Fruit fly (Drosophila melanogaster) whole organism, embryonic: ENCODE measurements around the gene 5-HT2B.
A peak's percentile ranks its signal among the peaks of the same experiment; 100 is the strongest.

ENCODE experiments used
- B-H2 ChIP-seq: fragments of 200-800 bp; sonication (Bioruptor generic); optimal IDR thresholded peaks from 2 replicates; lab custom pipeline; 2018; ENCODE audit warnings: missing biosample characterization, mild to moderate bottlenecking, missing genetic modification characterization
- BtbVII ChIP-seq: fragments of 200-800 bp; sonication (Bioruptor generic); optimal IDR thresholded peaks from 3 replicates; lab custom pipeline; 2017; ENCODE audit warnings: missing biosample characterization, mild to moderate bottlenecking, missing genetic modification characterization
- Bteb2 ChIP-seq: fragments of 200-800 bp; sonication (Bioruptor generic); optimal IDR thresholded peaks from 2 replicates; lab custom pipeline; 2016; ENCODE audit warnings: missing biosample characterization, missing genetic modification characterization
- CG1024 ChIP-seq: fragments of 200-800 bp; sonication (Bioruptor generic); IDR thresholded peaks from 2 replicates; pipeline ENCODE4 v1.3.6; 2022; ENCODE audit warnings: missing biosample characterization, missing genetic modification characterization
- CG10431 ChIP-seq: fragments of 200-800 bp; sonication (Bioruptor generic); optimal IDR thresholded peaks from 3 replicates; lab custom pipeline; 2018; ENCODE audit warnings: missing biosample characterization, mild to moderate bottlenecking, missing genetic modification characterization
- CG11560 ChIP-seq: fragments of 200-800 bp; sonication (Bioruptor generic); IDR thresholded peaks from 3 replicates; pipeline ENCODE4 v1.3.6; 2022; ENCODE audit warnings: missing biosample characterization, missing genetic modification characterization
- CG12104 ChIP-seq: fragments of 200-800 bp; sonication (Bioruptor generic); optimal IDR thresholded peaks from 3 replicates; lab custom pipeline; 2016; ENCODE audit warnings: missing biosample characterization, missing genetic modification characterization
- CG1792 ChIP-seq: fragments of 200-800 bp; sonication (Bioruptor generic); optimal IDR thresholded peaks from 2 replicates; lab custom pipeline; 2016; ENCODE audit warnings: missing biosample characterization, missing genetic modification characterization
- CG18599 ChIP-seq: fragments of 200-800 bp; sonication (Bioruptor generic); optimal IDR thresholded peaks from 3 replicates; lab custom pipeline; 2017; ENCODE audit warnings: missing biosample characterization, missing genetic modification characterization, mild to moderate bottlenecking, moderate library complexity, missing genetic modification reagents
- CG4707 ChIP-seq: fragments of 200-800 bp; sonication (Bioruptor generic); optimal IDR thresholded peaks from 2 replicates; lab custom pipeline; 2018; ENCODE audit warnings: missing biosample characterization, mild to moderate bottlenecking, missing genetic modification characterization, moderate library complexity
- CG6813 ChIP-seq: fragments of 200-800 bp; sonication (Bioruptor generic); optimal IDR thresholded peaks from 2 replicates; lab custom pipeline; 2017; ENCODE audit warnings: missing biosample characterization, missing genetic modification characterization, mild to moderate bottlenecking, moderate library complexity, missing genetic modification reagents
- CG7786 ChIP-seq: fragments of 200-800 bp; sonication (Bioruptor generic); optimal IDR thresholded peaks from 2 replicates; lab custom pipeline; 2016; ENCODE audit warnings: missing biosample characterization, missing genetic modification characterization
- CG8924 ChIP-seq: fragments of 200-800 bp; optimal IDR thresholded peaks from 3 replicates; lab custom pipeline; 2019; ENCODE audit warnings: missing biosample characterization, mild to moderate bottlenecking, missing genetic modification characterization, moderate library complexity
- CG9817 ChIP-seq: fragments of 200-800 bp; sonication (Bioruptor generic); optimal IDR thresholded peaks from 2 replicates; lab custom pipeline; 2018; ENCODE audit warnings: missing biosample characterization, mild to moderate bottlenecking, missing genetic modification characterization, moderate library complexity
- CG9932 ChIP-seq: fragments of 200-800 bp; sonication (Bioruptor generic); IDR thresholded peaks from 2 replicates; pipeline ENCODE4 v1.3.6; 2022; ENCODE audit warnings: missing biosample characterization, missing genetic modification characterization
- D19A ChIP-seq: fragments of 200-800 bp; optimal IDR thresholded peaks from 3 replicates; lab custom pipeline; 2019; ENCODE audit warnings: missing biosample characterization, mild to moderate bottlenecking, missing genetic modification characterization, moderate library complexity
- Dek ChIP-seq: fragments of 200-800 bp; sonication (Bioruptor generic); optimal IDR thresholded peaks from 3 replicates; lab custom pipeline; 2019; ENCODE audit warnings: missing biosample characterization, mild to moderate bottlenecking, missing genetic modification characterization, moderate library complexity
- E2f1 ChIP-seq: fragments of 200-800 bp; sonication (Bioruptor generic); IDR thresholded peaks from 2 replicates; pipeline ENCODE4 v1.3.6; 2022; ENCODE audit warnings: missing biosample characterization, missing genetic modification characterization
- HmgZ ChIP-seq: fragments of 200-800 bp; sonication (Bioruptor generic); optimal IDR thresholded peaks from 2 replicates; lab custom pipeline; 2018; ENCODE audit warnings: missing biosample characterization, mild to moderate bottlenecking, missing genetic modification characterization
- Poxn ChIP-seq: fragments of 200-800 bp; sonication (Bioruptor generic); IDR thresholded peaks from 2 replicates; pipeline ENCODE4 v1.3.6; 2022; ENCODE audit warnings: missing biosample characterization, missing genetic modification characterization
- Six4 ChIP-seq: fragments of 200-800 bp; sonication (Bioruptor generic); optimal IDR thresholded peaks from 2 replicates; lab custom pipeline; 2016; ENCODE audit warnings: missing biosample characterization, missing genetic modification characterization
- Usf ChIP-seq: fragments of 200-800 bp; sonication (Bioruptor generic); optimal IDR thresholded peaks from 2 replicates; lab custom pipeline; 2017; ENCODE audit warnings: missing genotype, missing biosample characterization, missing genetic modification characterization
- bowl ChIP-seq: fragments of 200-800 bp; sonication (Bioruptor generic); IDR thresholded peaks from 2 replicates; pipeline ENCODE4 v1.3.6; 2022; ENCODE audit warnings: missing biosample characterization, missing genetic modification characterization
- cg ChIP-seq: fragments of 200-800 bp; sonication (Bioruptor generic); optimal IDR thresholded peaks from 3 replicates; lab custom pipeline; 2019; ENCODE audit warnings: missing biosample characterization, mild to moderate bottlenecking, missing genetic modification characterization, moderate library complexity
- chn ChIP-seq: fragments of 200-800 bp; sonication (Bioruptor generic); optimal IDR thresholded peaks from 2 replicates; lab custom pipeline; 2016; ENCODE audit warnings: missing biosample characterization, missing genetic modification characterization
- croc ChIP-seq: fragments of 200-800 bp; sonication (Bioruptor generic); conservative IDR thresholded peaks from 3 replicates; pipeline ENCODE4 v1.3.6; 2022; ENCODE audit warnings: missing biosample characterization, missing genetic modification characterization
- dan ChIP-seq: fragments of 200-800 bp; sonication (Bioruptor generic); IDR thresholded peaks from 2 replicates; pipeline ENCODE4 v1.3.6; 2022; ENCODE audit warnings: missing biosample characterization, missing genetic modification characterization
- ewg ChIP-seq: fragments of 200-800 bp; sonication (Bioruptor generic); optimal IDR thresholded peaks from 3 replicates; lab custom pipeline; 2017; ENCODE audit warnings: mild to moderate bottlenecking, missing biosample characterization, missing genetic modification reagents, missing genetic modification characterization
- fu2 ChIP-seq: fragments of 200-800 bp; sonication (Bioruptor generic); optimal IDR thresholded peaks from 2 replicates; lab custom pipeline; 2016; ENCODE audit warnings: missing biosample characterization, missing genetic modification characterization
- gro ChIP-seq: fragments of 200-800 bp; sonication (Bioruptor generic); optimal IDR thresholded peaks from 2 replicates; lab custom pipeline; 2016; ENCODE audit warnings: missing biosample characterization, missing genetic modification characterization
- hbn ChIP-seq: fragments of 200-800 bp; sonication (Bioruptor generic); IDR thresholded peaks from 2 replicates; pipeline ENCODE4 v1.3.6; 2022; ENCODE audit warnings: missing biosample characterization, missing genetic modification characterization; ENCODE audit not compliant: partially characterized antibody
- ind ChIP-seq: fragments of 200-800 bp; sonication (Bioruptor generic); optimal IDR thresholded peaks from 3 replicates; lab custom pipeline; 2016; ENCODE audit warnings: missing biosample characterization, missing genetic modification characterization
- jing ChIP-seq: fragments of 200-800 bp; sonication (Bioruptor generic); optimal IDR thresholded peaks from 2 replicates; lab custom pipeline; 2018; ENCODE audit warnings: missing biosample characterization, mild to moderate bottlenecking, missing genetic modification characterization
- ken ChIP-seq: fragments of 200-800 bp; sonication (Bioruptor generic); IDR thresholded peaks from 3 replicates; pipeline ENCODE4 v1.3.6; 2022; ENCODE audit warnings: missing biosample characterization, missing genetic modification characterization
- klu ChIP-seq: fragments of 200-800 bp; sonication (Bioruptor generic); IDR thresholded peaks from 2 replicates; pipeline ENCODE4 v1.3.6; 2022; ENCODE audit warnings: missing biosample characterization, missing genetic modification characterization
- lola ChIP-seq, 3 experiments: fragments of >200 bp in 2 of 3; fragments of 200-800 bp in 1 of 3; sonication (Bioruptor generic) in 1 of 3; optimal IDR thresholded peaks; 2 replicates each; lab custom pipeline; 2017 to 2019; ENCODE audit warnings: missing biosample characterization in 3 of 3, missing genetic modification characterization in 3 of 3, mild to moderate bottlenecking in 1 of 3, moderate library complexity in 1 of 3
- mirr ChIP-seq: fragments of 200-800 bp; sonication (Bioruptor generic); optimal IDR thresholded peaks from 3 replicates; lab custom pipeline; 2018; ENCODE audit warnings: missing biosample characterization, mild to moderate bottlenecking, missing genetic modification characterization
- onecut ChIP-seq: fragments of 200-800 bp; sonication (Bioruptor generic); IDR thresholded peaks from 2 replicates; pipeline ENCODE4 v1.3.6; 2022; ENCODE audit warnings: missing biosample characterization, missing genetic modification characterization
- pb ChIP-seq: fragments of 200-800 bp; sonication (Bioruptor generic); optimal IDR thresholded peaks from 3 replicates; lab custom pipeline; 2016; ENCODE audit warnings: missing biosample characterization, missing genetic modification characterization
- pho ChIP-seq: fragments of 200-800 bp; sonication (Bioruptor generic); optimal IDR thresholded peaks from 2 replicates; lab custom pipeline; 2016; ENCODE audit warnings: missing biosample characterization, missing genetic modification characterization
- pros ChIP-seq: fragments of 200-800 bp; sonication (Bioruptor generic); optimal IDR thresholded peaks from 3 replicates; lab custom pipeline; 2019; ENCODE audit warnings: missing biosample characterization, mild to moderate bottlenecking, missing genetic modification characterization, moderate library complexity
- schlank ChIP-seq: fragments of 200-800 bp; sonication (Bioruptor generic); optimal IDR thresholded peaks from 2 replicates; lab custom pipeline; 2018; ENCODE audit warnings: missing biosample characterization, mild to moderate bottlenecking, missing genetic modification characterization
- sim ChIP-seq: fragments of 200-800 bp; sonication (Bioruptor generic); IDR thresholded peaks from 2 replicates; pipeline ENCODE4 v1.3.6; 2022; ENCODE audit warnings: missing biosample characterization, missing genetic modification characterization
- stwl ChIP-seq: fragments of 200-800 bp; sonication (Bioruptor generic); optimal IDR thresholded peaks from 3 replicates; lab custom pipeline; 2018; ENCODE audit warnings: missing biosample characterization, mild to moderate bottlenecking, missing genetic modification characterization, moderate library complexity
- tna ChIP-seq: fragments of 200-800 bp; sonication (Bioruptor generic); IDR thresholded peaks from 2 replicates; pipeline ENCODE4 v1.3.6; 2022; ENCODE audit warnings: missing biosample characterization, missing genetic modification characterization; ENCODE audit not compliant: partially characterized antibody
- ttk ChIP-seq: fragments of 200-800 bp; sonication (Bioruptor generic); IDR thresholded peaks from 2 replicates; pipeline ENCODE4 v2.1.2; 2022; ENCODE audit warnings: missing biosample characterization, missing genetic modification characterization
- tup ChIP-seq: fragments of 200-800 bp; sonication (Bioruptor generic); optimal IDR thresholded peaks from 2 replicates; lab custom pipeline; 2016; ENCODE audit warnings: missing biosample characterization, mild to moderate bottlenecking, missing genetic modification characterization, moderate library complexity
- twi ChIP-seq: fragments of 200-800 bp; optimal IDR thresholded peaks from 2 replicates; lab custom pipeline; 2019; ENCODE audit warnings: missing biosample characterization, mild to moderate bottlenecking, missing genetic modification characterization, moderate library complexity
- vfl ChIP-seq: fragments of 200-800 bp; sonication (Bioruptor generic); optimal IDR thresholded peaks from 2 replicates; lab custom pipeline; 2016; ENCODE audit warnings: missing biosample characterization, missing genetic modification characterization
- wek ChIP-seq: fragments of 200-800 bp; sonication (Bioruptor generic); optimal IDR thresholded peaks from 3 replicates; lab custom pipeline; 2018; ENCODE audit warnings: missing biosample characterization, mild to moderate bottlenecking, missing genetic modification characterization, moderate library complexity

The 5-HT2B gene

dm6 chr3R:8676560-8677000, 98.6 kb downstream of the 5-HT2B start, which contains the start of the genes Unc50, CG11755 and CG8043:
Gene Unc50 (minus strand): TSS chr3R:8676613.
Gene CG11755 (plus strand): TSS chr3R:8676915.
Gene CG8043 (plus strand): TSS chr3R:8676915.
- TF ChIP-seq stwl (tag; lab: Kevin White, UChicago) (no peak), Poxn (GFP tag; lab: Robert Waterston, UW) (no peak), schlank (tag; lab: Kevin White, UChicago) (peak; percentile 22), D19A (tag; lab: Kevin White, UChicago) (peak; percentile 69), Usf (GFP tag; lab: Kevin White, UChicago) (peak; percentile 59), vfl (GFP tag; lab: Kevin White, UChicago) (peak; percentile 78), CG11560 (tag; lab: Robert Waterston, UW) (no peak), fu2 (GFP tag; lab: Kevin White, UChicago) (peak; percentile 44), twi (tag; lab: Kevin White, UChicago) (peak; percentile 73), sim (no peak), chn (GFP tag; lab: Kevin White, UChicago) (peak; percentile 60), Six4 (peak; percentile 57), ewg (GFP tag; lab: Kevin White, UChicago) (peak; percentile 39), CG8924 (tag; lab: Kevin White, UChicago) (peak; percentile 82), hbn (GFP tag; lab: Robert Waterston, UW) (peak; percentile 99), jing (GFP tag; lab: Kevin White, UChicago) (no peak), dan (GFP tag; lab: Robert Waterston, UW) (no peak), wek (GFP tag; lab: Kevin White, UChicago) (no peak), ind (GFP tag; lab: Kevin White, UChicago) (peak; percentile 83), BtbVII (GFP tag; lab: Kevin White, UChicago) (no peak), mirr (GFP tag; lab: Kevin White, UChicago) (peak; percentile 66), CG1024 (peak; percentile 34; the same call in 1 of the 2 replicates), bowl (GFP tag; lab: Robert Waterston, UW) (no peak), ttk (GFP tag; lab: Robert Waterston, UW) (peak; percentile 52; the same call in 1 of the 2 replicates), pros (GFP tag; lab: Kevin White, UChicago) (peak; percentile 42), CG1792 (GFP tag; lab: Kevin White, UChicago) (no peak), CG18599 (GFP tag; lab: Kevin White, UChicago) (no peak), ken (GFP tag; lab: Robert Waterston, UW) (0 out of 3 replicates have a peak, but pooled peaks have one; percentile 32), Bteb2 (GFP tag; lab: Kevin White, UChicago) (peak; percentile 53), CG4707 (peak; percentile 1), E2f1 (GFP tag; lab: Robert Waterston, UW) (peak; percentile 55; the same call in 1 of the 2 replicates), klu (GFP tag; lab: Robert Waterston, UW) (peak; percentile 74; the same call in 1 of the 2 replicates), CG9932 (GFP tag; lab: Robert Waterston, UW) (peak; percentile 95), cg (no peak), tna (GFP tag; lab: Robert Waterston, UW) (peak; percentile 84; the same call in 1 of the 2 replicates), croc (GFP tag; lab: Robert Waterston, UW) (peak; percentile 50; the same call in 2 of the 3 replicates), HmgZ (peak; percentile 87), lola (GFP tag; optimal IDR thresholded peaks at IDR 0.05; lab: Kevin White, UChicago) (peak in 1 of 3 experiments; percentile 82), onecut (GFP tag; lab: Robert Waterston, UW) (peak; percentile 58), pb (peak; percentile 47), CG9817 (tag; lab: Kevin White, UChicago) (peak; percentile 82), pho (GFP tag; lab: Kevin White, UChicago) (peak; percentile 71), CG12104 (peak; percentile 64), gro (GFP tag; lab: Kevin White, UChicago) (peak; percentile 25), CG10431 (GFP tag; lab: Kevin White, UChicago) (peak; percentile 30), CG7786 (peak; percentile 60), CG6813 (no peak), B-H2 (peak; percentile 80), Dek (tag; lab: Kevin White, UChicago) (peak; percentile 59), tup (GFP tag; lab: Kevin White, UChicago) (peak; percentile 7)
